Worm (Caenorhabditis elegans): ENCODE results near the gene lev-9.

Gene lev-9

DNA sequence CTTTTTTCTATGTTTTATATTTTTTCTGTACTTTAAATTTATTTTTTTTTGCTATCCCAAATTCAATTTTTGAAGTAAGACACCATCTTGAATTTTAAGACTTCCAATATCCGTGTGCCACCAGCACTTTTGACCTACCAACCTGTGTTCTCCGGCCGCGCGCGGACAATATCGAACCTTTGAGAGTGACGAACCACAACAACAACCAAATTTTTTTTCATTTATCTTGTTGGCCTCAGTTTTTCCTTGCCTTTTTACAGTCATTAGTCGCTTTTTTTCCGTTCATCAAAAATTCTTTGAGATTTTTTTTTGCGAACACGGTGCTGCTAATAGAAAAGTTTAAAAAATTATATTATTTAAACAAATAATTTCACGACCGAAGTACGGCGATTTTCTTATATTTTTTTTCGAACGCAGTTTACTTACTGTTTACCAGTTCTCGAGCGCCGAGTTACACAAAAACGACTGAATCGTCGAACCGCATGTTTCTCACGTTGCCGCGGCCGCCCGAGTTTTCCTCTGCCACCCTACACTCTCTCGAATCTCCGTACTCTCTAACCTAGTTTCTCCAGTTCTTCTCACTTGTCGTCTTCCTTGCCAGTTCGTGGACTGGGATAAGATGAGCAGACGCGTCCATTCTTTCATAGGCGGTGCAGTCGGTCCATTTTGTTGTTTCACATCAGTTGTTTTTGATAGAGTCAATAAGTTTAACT lies 51.4 kb downstream of the lev-9 start:
- TF ChIP-seq klf-2 (GFP tag; conservative IDR thresholded peaks at IDR 0.05), result no peak
- TF ChIP-seq tab-1 (GFP tag; IDR thresholded peaks at IDR 0.05), result no peak
- no peak for TF ChIP-seq T22C8.4 (GFP tag; IDR thresholded peaks at IDR 0.05)
- TF ChIP-seq ztf-29 (GFP tag; IDR thresholded peaks at IDR 0.05), result no peak
- no peak for TF ChIP-seq ref-1 (GFP tag; conservative IDR thresholded peaks at IDR 0.05)
- TF ChIP-seq ztf-23 (GFP tag; IDR thresholded peaks at IDR 0.05), result no peak
- TF ChIP-seq med-1 (GFP tag; optimal IDR thresholded peaks at IDR 0.05; ENCODE audit: insufficient read depth), result no peak
- TF ChIP-seq cog-1 (tag; optimal IDR thresholded peaks at IDR 0.05), result no peak
- TF ChIP-seq flt-1 (GFP tag; IDR thresholded peaks at IDR 0.05), result no peak

DNA sequence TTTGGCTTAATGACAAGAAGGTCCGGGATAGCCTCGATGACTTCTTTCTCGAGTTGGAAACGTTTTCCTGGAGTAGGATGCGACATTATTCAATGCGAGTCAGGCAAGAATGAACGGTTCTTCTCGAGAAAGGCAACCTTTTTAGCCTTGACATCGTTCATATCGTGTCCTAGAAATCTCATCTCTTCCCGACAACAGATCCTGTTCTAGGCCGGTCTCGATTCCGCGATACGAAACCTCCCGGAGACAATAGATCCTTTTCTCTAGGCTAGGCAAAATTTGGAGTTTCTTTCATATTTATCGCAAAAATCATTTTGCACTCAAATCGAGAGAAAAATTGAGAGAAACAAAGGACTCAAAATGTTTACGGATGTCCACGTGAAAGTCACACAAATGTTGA lies 52.6 kb downstream of the lev-9 start, which contains the start of gene rml-3:
Gene rml-3 (minus strand): TSS at position 93 of the 400 bp plus-strand sequence.
- no peak for TF ChIP-seq ztf-29 (GFP tag; IDR thresholded peaks at IDR 0.05)
- no peak for TF ChIP-seq T22C8.4 (GFP tag; IDR thresholded peaks at IDR 0.05)
- no peak for TF ChIP-seq klf-2 (GFP tag; conservative IDR thresholded peaks at IDR 0.05)
- TF ChIP-seq med-1 (GFP tag; optimal IDR thresholded peaks at IDR 0.05; ENCODE audit: insufficient read depth), result no peak
- no peak for TF ChIP-seq flt-1 (GFP tag; IDR thresholded peaks at IDR 0.05)
- TF ChIP-seq ztf-23 (GFP tag; IDR thresholded peaks at IDR 0.05), result no peak
- TF ChIP-seq tab-1 (GFP tag; IDR thresholded peaks at IDR 0.05), result no peak
- TF ChIP-seq ref-1 (GFP tag; conservative IDR thresholded peaks at IDR 0.05), result no peak
- no peak for TF ChIP-seq cog-1 (tag; optimal IDR thresholded peaks at IDR 0.05)

DNA sequence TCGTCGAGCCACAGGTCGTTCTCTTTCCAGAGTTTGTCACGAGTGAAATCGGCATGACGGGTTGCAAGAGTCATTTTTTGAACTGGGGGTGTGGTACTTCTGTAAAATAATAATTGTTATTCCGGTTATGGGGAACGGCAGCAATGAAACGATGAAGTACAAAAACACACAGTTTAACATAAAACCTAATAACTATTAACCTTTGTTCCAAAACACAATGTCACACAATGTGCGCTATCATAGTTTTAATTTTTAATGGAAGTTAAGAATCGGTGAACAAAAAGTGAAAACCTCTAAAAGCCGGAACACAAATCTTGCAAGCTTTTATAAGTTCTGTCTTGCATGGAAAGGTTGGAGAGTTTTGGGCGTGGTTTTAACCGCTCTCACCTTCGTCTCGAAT lies 56.1 kb downstream of the lev-9 start, which contains the start of gene hsp-43:
Gene hsp-43 (minus strand): TSS at position 101 of the 400 bp plus-strand sequence.
- TF ChIP-seq ztf-23 (GFP tag; IDR thresholded peaks at IDR 0.05), result no peak
- TF ChIP-seq cog-1 (tag; optimal IDR thresholded peaks at IDR 0.05), result no peak
- no peak for TF ChIP-seq flt-1 (GFP tag; IDR thresholded peaks at IDR 0.05)
- no peak for TF ChIP-seq med-1 (GFP tag; optimal IDR thresholded peaks at IDR 0.05; ENCODE audit: insufficient read depth)
- TF ChIP-seq ref-1 (GFP tag; conservative IDR thresholded peaks at IDR 0.05), result no peak
- no peak for TF ChIP-seq tab-1 (GFP tag; IDR thresholded peaks at IDR 0.05)
- TF ChIP-seq ztf-29 (GFP tag; IDR thresholded peaks at IDR 0.05), result no peak
- no peak for TF ChIP-seq T22C8.4 (GFP tag; IDR thresholded peaks at IDR 0.05)
- TF ChIP-seq klf-2 (GFP tag; conservative IDR thresholded peaks at IDR 0.05), result no peak

DNA sequence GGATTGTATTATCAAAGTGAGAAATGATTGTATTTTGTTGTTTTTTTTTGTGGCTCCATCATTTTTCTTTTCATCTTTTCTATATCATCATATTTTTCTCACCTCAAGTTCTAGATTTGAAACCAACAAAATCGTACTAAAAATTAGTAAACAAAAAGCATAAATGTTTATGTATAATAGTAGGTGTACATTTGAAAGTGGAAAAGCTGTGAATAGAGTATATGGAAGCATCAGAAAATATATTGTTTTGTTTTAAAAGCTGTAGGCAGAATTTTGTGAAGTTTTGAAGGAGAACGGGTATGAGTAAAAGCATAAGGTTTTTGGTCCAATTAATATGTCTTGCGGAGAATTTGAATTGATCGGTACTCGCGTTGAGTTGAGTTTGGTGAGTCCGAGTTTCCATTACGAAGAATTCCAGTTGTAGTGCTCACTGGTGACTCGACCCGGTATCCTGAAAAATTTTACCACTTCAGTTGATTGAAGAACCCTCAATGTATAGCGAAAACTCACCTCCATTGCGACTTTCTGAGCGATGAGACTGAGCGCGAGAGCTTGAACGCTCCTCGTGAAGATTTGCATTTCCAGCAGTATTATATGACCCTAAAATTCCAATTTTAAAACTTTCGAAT lies 58.4 kb downstream of the lev-9 start, which contains the start of gene C14F11.4:
Gene C14F11.4 (minus strand): TSS at position 51 of the 629 bp plus-strand sequence.
- TF ChIP-seq flt-1 (GFP tag; IDR thresholded peaks at IDR 0.05), result no peak
- no peak for TF ChIP-seq cog-1 (tag; optimal IDR thresholded peaks at IDR 0.05)
- no peak for TF ChIP-seq ztf-29 (GFP tag; IDR thresholded peaks at IDR 0.05)

Measured in whole organism, midembryonic.